Fruit fly (Drosophila melanogaster): Measurements from ENCODE around the gene CG6999.

CG6999 gene

dm6 chrX:9106775-9107283 is 18.7 kb downstream of the CG6999 start, which contains the start of gene Arfrp1 (continued):
- no peak for TF ChIP-seq CG34406 (GFP tag; optimal IDR thresholded peaks at IDR 0.05)
- no peak for TF ChIP-seq CG1621 (tag; optimal IDR thresholded peaks at IDR 0.05)
- no peak for TF ChIP-seq CG3919 (GFP tag; optimal IDR thresholded peaks at IDR 0.05)
- no peak for TF ChIP-seq CG11762 (GFP tag; optimal IDR thresholded peaks at IDR 0.05; ENCODE audit: insufficient read depth)
- no peak for TF ChIP-seq CG8119 (GFP tag; IDR thresholded peaks at IDR 0.05)
- TF ChIP-seq Eip75B (GFP tag; optimal IDR thresholded peaks at IDR 0.05), result no peak
- TF ChIP-seq CG8319 (GFP tag; optimal IDR thresholded peaks at IDR 0.05), result no peak

- no peak for TF ChIP-seq CG10669 (GFP tag; optimal IDR thresholded peaks at IDR 0.05)
- no peak for TF ChIP-seq CG8119 (GFP tag; IDR thresholded peaks at IDR 0.05)
- no peak for TF ChIP-seq fd59A (GFP tag; optimal IDR thresholded peaks at IDR 0.05)
- TF ChIP-seq Hr4 (GFP tag; optimal IDR thresholded peaks at IDR 0.05), result no peak
- peak; percentile 22 for TF ChIP-seq vri (GFP tag; optimal IDR thresholded peaks at IDR 0.05)
Observed at dm6 chrX:9108387-9108786, 20.2 kb downstream of the CG6999 start, which contains the start of gene AP-1gamma. AP-1gamma (plus strand) TSS chrX:9108691.

- peak; percentile 46 for TF ChIP-seq CG8632 (GFP tag; optimal IDR thresholded peaks at IDR 0.05)
- TF ChIP-seq net (GFP tag; optimal IDR thresholded peaks at IDR 0.05), result peak; percentile 57
- no peak for TF ChIP-seq Eip93F (GFP tag; optimal IDR thresholded peaks at IDR 0.05)
- TF ChIP-seq fd59A (GFP tag; optimal IDR thresholded peaks at IDR 0.05), result no peak
- TF ChIP-seq Eip75B (GFP tag; optimal IDR thresholded peaks at IDR 0.05), result peak; percentile 58
- no peak for TF ChIP-seq CG7368 (GFP tag; optimal IDR thresholded peaks at IDR 0.05)
- TF ChIP-seq svp (GFP tag), result no peak
- TF ChIP-seq CG9139 (GFP tag; optimal IDR thresholded peaks at IDR 0.05), result no peak
- peak; percentile 36; the same call in 1 of the 2 replicates for TF ChIP-seq CG15336 (GFP tag; IDR thresholded peaks at IDR 0.05)
- no peak for TF ChIP-seq Sox102F (GFP tag; optimal IDR thresholded peaks at IDR 0.05)
- TF ChIP-seq CG6854 (GFP tag; optimal IDR thresholded peaks at IDR 0.05), result peak; percentile 19
- TF ChIP-seq salr (GFP tag; optimal IDR thresholded peaks at IDR 0.05), result peak; percentile 1 to 46
- TF ChIP-seq Eip78C (GFP tag), result peak; percentile 81
- peak; percentile 39 for TF ChIP-seq CG11762 (GFP tag; optimal IDR thresholded peaks at IDR 0.05; ENCODE audit: insufficient read depth)
- no peak for TF ChIP-seq fd85E (GFP tag; optimal IDR thresholded peaks at IDR 0.05)
- peak in 1 of 2 experiments; percentile 25 for TF ChIP-seq ss (GFP tag; optimal IDR thresholded peaks at IDR 0.05)
- TF ChIP-seq Sox14 (GFP tag; optimal IDR thresholded peaks at IDR 0.05), result peak; percentile 65
- peak; percentile 9 for TF ChIP-seq dac (GFP tag; optimal IDR thresholded peaks at IDR 0.05)
- no peak for TF ChIP-seq Lpt (GFP tag; optimal IDR thresholded peaks at IDR 0.05)
- TF ChIP-seq CG4318 (GFP tag; optimal IDR thresholded peaks at IDR 0.05), result no peak
- TF ChIP-seq Met (GFP tag; optimal IDR thresholded peaks at IDR 0.05), result peak; percentile 65
- no peak for TF ChIP-seq Blimp-1 (GFP tag; optimal IDR thresholded peaks at IDR 0.05)
- TF ChIP-seq Hr38 (GFP tag; optimal IDR thresholded peaks at IDR 0.05), result no peak
- peak; percentile 46 for TF ChIP-seq CG10669 (GFP tag; optimal IDR thresholded peaks at IDR 0.05)
- TF ChIP-seq Sox15 (GFP tag; optimal IDR thresholded peaks at IDR 0.05), result peak; percentile 53
- no peak for TF ChIP-seq dsx (GFP tag; optimal IDR thresholded peaks at IDR 0.05; ENCODE audit: poor library complexity, severe bottlenecking)
- TF ChIP-seq eg (GFP tag; IDR thresholded peaks at IDR 0.05), result no peak
- TF ChIP-seq CG31627 (GFP tag; optimal IDR thresholded peaks at IDR 0.05), result peak; percentile 66
- no peak for TF ChIP-seq OdsH (GFP tag; optimal IDR thresholded peaks at IDR 0.05)
- peak; percentile 47 for TF ChIP-seq acj6 (GFP tag; optimal IDR thresholded peaks at IDR 0.05)
- peak; percentile 16 for TF ChIP-seq CG1621 (tag; optimal IDR thresholded peaks at IDR 0.05)
- TF ChIP-seq topi (GFP tag; optimal IDR thresholded peaks at IDR 0.05), result peak; percentile 69
- peak; percentile 67 for TF ChIP-seq pdm3 (GFP tag; optimal IDR thresholded peaks at IDR 0.05)
- TF ChIP-seq Ets21C (GFP tag; optimal IDR thresholded peaks at IDR 0.05), result peak; percentile 61
- peak; percentile 22; the same call in 1 of the 3 replicates for TF ChIP-seq CG6163 (GFP tag; IDR thresholded peaks at IDR 0.05)
- no peak for TF ChIP-seq spab (GFP tag; optimal IDR thresholded peaks at IDR 0.05)
- TF ChIP-seq fkh (GFP tag; optimal IDR thresholded peaks at IDR 0.05), result peak; percentile 75
- TF ChIP-seq Ets96B (tag; optimal IDR thresholded peaks at IDR 0.05), result peak; percentile 23
- TF ChIP-seq achi (GFP tag; optimal IDR thresholded peaks at IDR 0.05), result peak; percentile 67
Observed at dm6 chrX:9109072-9109844, 21.1 kb downstream of the CG6999 start.

Data from whole organism, prepupa.